Worm (Caenorhabditis elegans): ENCODE data around the gene F17A2.16.

DNA sequence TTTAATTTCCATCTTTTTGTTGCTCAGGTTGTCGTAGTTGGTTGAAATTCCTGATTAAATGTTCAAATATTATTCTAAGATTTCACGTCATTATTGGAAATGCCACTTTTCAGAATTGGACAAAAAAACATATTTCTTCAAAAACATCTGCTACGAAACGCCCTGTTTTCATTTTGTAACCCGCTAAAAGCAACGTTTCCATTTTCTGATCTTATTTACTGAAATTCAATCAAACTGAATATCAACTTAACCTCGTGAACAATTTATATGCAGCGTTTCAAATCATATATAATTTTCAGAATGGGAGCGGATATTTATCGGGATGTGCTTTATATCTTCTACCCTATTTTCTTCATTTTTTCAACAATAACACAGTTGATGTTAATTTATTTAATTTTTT lies 15.2 kb downstream of the F17A2.16 start, which contains the start of gene srd-40:
- TF ChIP-seq pes-1 (GFP tag; IDR thresholded peaks at IDR 0.05), result no peak
- no peak for TF ChIP-seq ama-1 (optimal IDR thresholded peaks at IDR 0.05)
- TF ChIP-seq hmbx-1 (tag; optimal IDR thresholded peaks at IDR 0.05), result no peak
- no peak for TF ChIP-seq scrt-1 (GFP tag; IDR thresholded peaks at IDR 0.05)
